Worm (Caenorhabditis elegans): ENCODE data around the gene snb-6.
A peak's percentile ranks its signal among the peaks of the same experiment; 100 is the strongest.

DNA sequence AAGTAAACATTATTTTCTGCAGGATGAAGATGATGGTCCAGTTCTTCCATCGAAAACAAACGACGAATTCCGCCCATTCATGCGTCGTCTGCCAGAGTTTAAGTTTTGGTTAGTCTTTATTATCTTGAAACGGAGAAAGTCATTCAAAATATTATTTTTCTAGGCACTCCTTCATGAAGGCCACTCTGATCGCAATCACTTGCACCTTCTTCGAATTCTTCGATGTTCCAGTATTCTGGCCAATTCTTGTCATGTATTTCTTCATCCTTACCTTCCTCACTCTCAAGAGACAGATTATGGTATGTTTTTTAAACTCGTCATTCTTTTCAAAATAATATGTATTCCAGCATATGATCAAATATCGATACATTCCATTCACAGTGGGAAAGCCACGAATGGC lies 47.7 kb downstream of the snb-6 start:
- TF ChIP-seq sox-4 (tag; optimal IDR thresholded peaks at IDR 0.05) (no peak), zip-4 (GFP tag; optimal IDR thresholded peaks at IDR 0.05) (no peak), ama-1 (optimal IDR thresholded peaks at IDR 0.05) (no peak), nhr-237 (tag; optimal IDR thresholded peaks at IDR 0.05) (no peak), ceh-90 (tag; optimal IDR thresholded peaks at IDR 0.05) (no peak), sup-37 (GFP tag; optimal IDR thresholded peaks at IDR 0.05) (no peak), mdl-1 (tag; optimal IDR thresholded peaks at IDR 0.05) (no peak), lin-13 (GFP tag; optimal IDR thresholded peaks at IDR 0.05) (peak; percentile 9), ets-5 (GFP tag; IDR thresholded peaks at IDR 0.05) (no peak), efl-1 (optimal IDR thresholded peaks at IDR 0.05) (no peak), efl-1 (GFP tag; optimal IDR thresholded peaks at IDR 0.05 in 1 of 2) (no peak), lin-39 (tag; optimal IDR thresholded peaks at IDR 0.05) (no peak), snpc-4 (tag; optimal IDR thresholded peaks at IDR 0.05) (no peak), ceh-88 (GFP tag; IDR thresholded peaks at IDR 0.05) (no peak), zag-1 (tag; optimal IDR thresholded peaks at IDR 0.05) (no peak)
